Worm (Caenorhabditis elegans): ENCODE results near the gene F46F2.3.
A peak's percentile ranks its signal among the peaks of the same experiment; 100 is the strongest.

Gene F46F2.3

DNA sequence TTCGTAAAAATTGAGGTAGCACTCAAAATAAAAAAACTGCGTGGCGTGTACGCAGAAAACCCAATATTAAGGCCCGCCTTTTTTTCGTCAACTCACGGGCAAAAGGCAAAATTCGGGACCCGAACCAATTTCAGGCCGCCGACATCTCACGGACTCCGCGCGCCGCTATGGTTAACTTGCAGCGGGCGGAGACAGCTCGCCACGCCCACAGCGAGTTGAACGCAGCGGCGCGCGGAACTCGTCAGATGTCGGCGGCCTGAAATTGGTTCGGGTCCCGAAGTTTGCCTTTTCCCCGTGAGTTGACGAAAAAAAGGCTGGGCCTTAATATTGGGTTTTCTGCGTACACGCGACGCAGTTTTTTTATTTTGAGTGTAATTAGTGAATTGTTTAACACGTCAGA lies 39.0 kb downstream of the F46F2.3 start:
- TF ChIP-seq snpc-4 (tag; optimal IDR thresholded peaks at IDR 0.05) (peak; percentile 0), unc-30 (tag; optimal IDR thresholded peaks at IDR 0.05) (no peak)

DNA sequence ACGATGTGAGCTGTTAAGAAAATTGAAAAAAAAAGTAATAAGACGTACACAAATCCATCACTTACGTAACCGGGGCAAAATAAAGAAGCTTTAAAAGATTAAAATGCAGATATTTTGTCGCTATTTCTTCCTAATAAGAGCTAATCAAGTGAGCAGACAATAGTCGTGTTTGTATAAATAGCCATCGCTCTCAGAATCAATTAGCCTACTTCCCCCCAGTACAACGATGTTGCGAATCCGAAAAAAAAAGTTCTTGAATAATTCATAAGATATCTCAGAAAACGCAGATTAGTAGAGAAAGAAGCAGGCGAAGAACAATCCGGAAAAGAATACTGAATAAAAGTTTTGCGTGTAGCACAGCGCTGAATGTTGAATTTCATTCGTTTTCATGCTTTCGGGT lies 44.8 kb downstream of the F46F2.3 start:
- no peak for TF ChIP-seq aly-2 (tag; optimal IDR thresholded peaks at IDR 0.05)
- TF ChIP-seq ztf-4 (tag; optimal IDR thresholded peaks at IDR 0.05) = no peak
- TF ChIP-seq unc-86 (tag; optimal IDR thresholded peaks at IDR 0.05) = peak; percentile 78
- peak; percentile 41 for TF ChIP-seq lin-14 (GFP tag; optimal IDR thresholded peaks at IDR 0.05)
- TF ChIP-seq fkh-4 (tag; optimal IDR thresholded peaks at IDR 0.05; ENCODE audit: borderline replicate concordance) = peak; percentile 18
- no peak for TF ChIP-seq lir-3 (tag; optimal IDR thresholded peaks at IDR 0.05; ENCODE audit: poor library complexity)
- peak; percentile 9 for TF ChIP-seq nhr-71 (tag; optimal IDR thresholded peaks at IDR 0.05)
- no peak for TF ChIP-seq ceh-8 (GFP tag; optimal IDR thresholded peaks at IDR 0.05)
- peak; percentile 17 for TF ChIP-seq nhr-47 (tag; optimal IDR thresholded peaks at IDR 0.05)
- TF ChIP-seq nhr-85 (tag) = no peak
- TF ChIP-seq lin-13 (GFP tag; optimal IDR thresholded peaks at IDR 0.05) = no peak
- peak; percentile 97 for TF ChIP-seq dsc-1 (tag; optimal IDR thresholded peaks at IDR 0.05)
- no peak for TF ChIP-seq ama-1 (optimal IDR thresholded peaks at IDR 0.05)
- no peak for TF ChIP-seq C34B4.2 (tag; optimal IDR thresholded peaks at IDR 0.05)

DNA sequence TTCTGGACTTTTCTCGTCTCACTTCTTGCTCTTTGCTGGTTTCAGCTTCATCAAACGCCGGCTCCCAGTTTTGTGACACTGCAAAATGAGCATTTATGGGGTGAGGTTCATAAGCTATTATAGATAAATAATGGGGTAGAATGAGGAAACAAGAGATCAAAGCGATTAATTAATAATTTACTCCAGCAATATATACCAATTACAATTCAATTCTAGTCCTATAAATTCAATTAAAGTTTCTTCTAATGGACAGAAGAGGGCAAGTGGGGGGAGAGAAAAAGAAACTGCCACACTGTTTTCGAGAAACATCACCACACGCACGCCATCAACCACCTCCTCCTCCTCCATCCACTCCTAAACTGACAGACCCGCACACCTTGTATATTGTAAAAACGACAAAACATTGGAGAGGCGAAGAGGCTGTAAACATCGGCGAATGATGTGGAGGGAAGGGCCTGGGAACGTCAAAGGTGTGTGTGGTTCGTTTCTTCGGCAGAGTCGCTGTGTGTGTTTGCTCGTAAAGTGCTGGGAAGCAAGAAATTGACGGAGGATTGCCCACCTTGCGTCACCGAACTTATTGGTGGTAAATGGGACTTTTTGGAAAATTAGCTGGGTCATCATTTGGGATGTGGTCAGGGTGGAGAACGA lies 46.8 kb downstream of the F46F2.3 start, which contains the start of the genes H03A11.13 and famk-1:
H03A11.13 (minus strand) TSS at position 51 of the 648 bp plus-strand sequence.
famk-1 (minus strand) TSS at position 78 of the 648 bp plus-strand sequence.
- peak; percentile 42 for TF ChIP-seq nhr-85 (tag)
- TF ChIP-seq fkh-4 (tag; optimal IDR thresholded peaks at IDR 0.05; ENCODE audit: borderline replicate concordance) = no peak
